Fruit fly (Drosophila melanogaster) S2 (cell line): ENCODE measurements around the gene CG15014.

Experiments used
- CG8478 ChIP-seq: fragments of >200 bp; optimal IDR thresholded peaks from 2 replicates; lab custom pipeline; 2018
- CTCF ChIP-seq, 2 experiments: fragments of >200 bp; optimal IDR thresholded peaks; 2 replicates each; lab custom pipeline; 2018

CG15014 gene

dm6 chr3L:4349314-4349713, 27.3 kb upstream of the CG15014 start:
- TF ChIP-seq CTCF (optimal IDR thresholded peaks at IDR 0.05; lab: Kevin White, UChicago) = no peak
- no peak for TF ChIP-seq CG8478 (lab: Kevin White, UChicago)

dm6 chr3L:4348839-4349238, 26.8 kb upstream of the CG15014 start:
- TF ChIP-seq CG8478 (lab: Kevin White, UChicago) = no peak
- TF ChIP-seq CTCF (optimal IDR thresholded peaks at IDR 0.05; lab: Kevin White, UChicago) = no peak

- TF ChIP-seq CTCF (optimal IDR thresholded peaks at IDR 0.05; lab: Kevin White, UChicago) (no peak), CG8478 (lab: Kevin White, UChicago) (no peak)
Observed at dm6 chr3L:4348072-4348471, 26.0 kb upstream of the CG15014 start.

DNA sequence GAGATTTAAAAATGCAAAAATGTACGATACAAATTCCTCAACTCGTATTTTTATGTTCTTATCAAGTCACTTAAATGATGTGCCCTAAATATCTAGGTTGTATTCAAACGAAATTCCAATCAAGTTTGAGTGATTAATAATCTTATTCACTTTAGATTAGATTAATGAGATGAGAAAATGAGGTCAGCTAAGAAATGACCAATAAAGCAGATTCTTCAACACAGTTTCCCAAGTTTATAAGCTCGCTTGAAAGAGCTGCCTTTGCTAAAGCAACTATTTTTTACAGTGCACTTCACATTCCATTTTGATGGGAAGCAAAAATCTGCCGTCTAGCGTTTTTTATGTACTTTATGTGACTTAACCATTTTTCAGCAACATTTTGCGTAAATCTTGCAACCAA, 24.3 kb upstream of the CG15014 start:
- TF ChIP-seq CG8478 (lab: Kevin White, UChicago) (no peak), CTCF (optimal IDR thresholded peaks at IDR 0.05; lab: Kevin White, UChicago) (no peak)

dm6 chr3L:4341078-4341477, 19.0 kb upstream of the CG15014 start:
- TF ChIP-seq CTCF (optimal IDR thresholded peaks at IDR 0.05; lab: Kevin White, UChicago) (no peak), CG8478 (lab: Kevin White, UChicago) (no peak)

DNA sequence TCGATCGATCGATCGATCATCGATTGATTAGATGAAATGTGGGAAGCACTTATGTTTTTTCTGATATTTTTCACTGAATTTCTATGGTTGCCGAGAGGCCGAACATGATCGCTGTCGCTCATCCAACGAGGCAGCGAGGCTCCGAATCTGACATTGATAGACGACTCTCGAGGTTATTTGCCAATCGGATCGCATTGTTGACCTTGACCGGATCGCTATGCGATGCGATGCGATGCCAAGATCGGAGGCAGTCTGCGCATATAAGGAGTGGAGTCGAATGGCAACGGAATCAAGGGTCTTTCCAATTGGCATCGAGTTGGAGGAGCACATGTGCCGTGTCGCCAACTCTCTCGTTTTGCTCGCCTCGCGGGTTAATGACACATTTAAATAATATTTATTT, 18.2 kb upstream of the CG15014 start:
- no peak for TF ChIP-seq CG8478 (lab: Kevin White, UChicago)
- no peak for TF ChIP-seq CTCF (optimal IDR thresholded peaks at IDR 0.05; lab: Kevin White, UChicago)

DNA sequence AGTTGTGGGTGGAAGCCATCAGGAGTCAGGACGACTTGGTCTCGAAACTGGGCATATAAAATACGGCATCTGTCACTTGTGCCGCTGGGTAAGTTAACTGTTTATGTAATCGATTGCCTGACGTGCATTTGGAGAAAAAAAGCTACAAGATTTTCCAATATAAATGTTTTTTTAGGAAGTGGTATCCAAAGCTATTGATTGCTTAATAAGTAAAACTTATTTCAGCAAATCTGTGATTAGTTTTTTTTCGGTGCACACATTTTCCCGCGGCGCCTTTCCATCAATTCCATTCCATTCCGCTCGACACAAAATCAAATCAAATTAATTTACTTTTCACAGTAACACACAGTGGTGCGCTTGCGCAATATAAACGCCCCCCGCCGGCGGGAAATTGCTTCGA, 17.5 kb upstream of the CG15014 start:
- TF ChIP-seq CG8478 (lab: Kevin White, UChicago) (no peak), CTCF (optimal IDR thresholded peaks at IDR 0.05; lab: Kevin White, UChicago) (no peak)

- TF ChIP-seq CTCF (optimal IDR thresholded peaks at IDR 0.05; lab: Kevin White, UChicago) = no peak
- TF ChIP-seq CG8478 (lab: Kevin White, UChicago) = no peak
Observed at dm6 chr3L:4336588-4336987, 14.5 kb upstream of the CG15014 start.

DNA sequence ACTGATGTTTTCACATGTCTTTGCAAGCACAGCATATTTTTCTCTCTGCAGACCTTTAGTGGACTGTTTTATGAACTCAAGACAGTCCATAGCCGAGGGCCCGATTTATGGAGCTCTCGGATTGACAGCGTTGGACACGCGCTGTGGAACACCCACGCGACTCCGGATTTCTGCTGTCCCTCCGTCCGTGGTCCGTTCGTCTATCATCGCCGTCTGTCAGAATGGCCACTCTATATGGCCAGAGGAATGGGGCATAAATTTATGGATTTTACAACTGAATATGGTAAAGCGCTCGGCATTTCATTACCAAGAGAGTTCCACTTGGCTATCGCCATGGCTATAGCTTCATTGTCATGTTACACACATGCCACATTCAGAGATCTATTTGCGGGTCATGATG, 6.0 kb upstream of the CG15014 start:
- no peak for TF ChIP-seq CTCF (optimal IDR thresholded peaks at IDR 0.05; lab: Kevin White, UChicago)
- no peak for TF ChIP-seq CG8478 (lab: Kevin White, UChicago)

dm6 chr3L:4318677-4319580, 3.1 kb downstream of the CG15014 start, which contains the start of gene PMP34:
PMP34 (plus strand) TSS chr3L:4318755.
- TF ChIP-seq CG8478 (lab: Kevin White, UChicago) (no peak), CTCF (optimal IDR thresholded peaks at IDR 0.05; lab: Kevin White, UChicago) (no peak)

dm6 chr3L:4313299-4313698, 8.8 kb downstream of the CG15014 start, which contains the start of gene Claspin:
Claspin (plus strand) TSS chr3L:4313483.
- TF ChIP-seq CTCF (optimal IDR thresholded peaks at IDR 0.05; lab: Kevin White, UChicago) (peak in 1 of 2 experiments; percentile 14), CG8478 (lab: Kevin White, UChicago) (no peak)

- no peak for TF ChIP-seq CG8478 (lab: Kevin White, UChicago)
- no peak for TF ChIP-seq CTCF (optimal IDR thresholded peaks at IDR 0.05; lab: Kevin White, UChicago)
Observed at dm6 chr3L:4310604-4311003, 11.5 kb downstream of the CG15014 start.

DNA sequence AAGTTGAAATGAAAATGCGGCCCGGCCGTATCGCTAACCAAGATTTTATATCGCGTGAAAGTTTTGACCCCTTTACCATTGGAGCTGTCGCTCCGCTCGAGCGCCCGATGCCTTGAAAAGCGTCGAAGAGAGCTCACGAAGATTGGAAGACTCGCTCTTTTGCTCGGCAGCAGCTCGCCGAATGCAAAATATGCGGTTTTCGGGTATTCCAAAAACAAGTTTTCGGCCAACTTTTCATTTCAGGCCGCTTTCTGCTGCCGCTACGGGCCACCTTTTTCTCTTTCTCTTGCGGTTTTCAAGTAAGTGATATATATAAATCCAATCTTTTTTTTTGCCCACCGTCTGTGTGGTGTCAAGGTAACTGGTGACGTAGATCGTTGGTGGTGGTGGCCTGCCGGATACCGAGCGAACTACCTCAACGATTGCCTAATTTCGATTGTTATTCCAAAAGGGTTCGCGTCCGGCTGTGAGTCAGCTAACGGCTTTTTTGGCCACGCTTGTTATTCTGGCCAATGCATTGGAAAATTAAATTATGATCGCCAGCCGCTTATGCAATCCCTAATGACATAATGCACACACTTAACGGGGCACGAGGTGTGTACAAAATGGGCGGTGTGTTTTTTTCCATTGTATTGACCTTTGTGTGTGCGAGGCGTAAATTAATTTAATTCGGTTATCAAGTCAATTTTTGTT, 14.2 kb downstream of the CG15014 start, which contains the start of gene dyl:
Gene dyl (minus strand): TSS at position 28 of the 693 bp plus-strand sequence.
- no peak for TF ChIP-seq CTCF (optimal IDR thresholded peaks at IDR 0.05; lab: Kevin White, UChicago)
- TF ChIP-seq CG8478 (lab: Kevin White, UChicago) = no peak

dm6 chr3L:4304244-4304959, 17.7 kb downstream of the CG15014 start:
- no peak for TF ChIP-seq CG8478 (lab: Kevin White, UChicago)
- TF ChIP-seq CTCF (optimal IDR thresholded peaks at IDR 0.05; lab: Kevin White, UChicago) = no peak
